Worm (Caenorhabditis elegans) whole organism, L4/young adult: ENCODE measurements around the gene ugt-47.

ENCODE experiments used
- W03F9.2 ChIP-seq: fragments of 150-350 bp; optimal IDR thresholded peaks from 2 replicates; lab custom pipeline; 2014; ENCODE audit warnings: missing biosample characterization, missing genetic modification characterization
- dao-5 ChIP-seq: sonication (generic microtip); optimal IDR thresholded peaks from 2 replicates; lab custom pipeline; 2016; ENCODE audit warnings: missing genotype, missing genetic modification characterization, moderate library complexity, missing compliant biosample characterization
- him-1 ChIP-seq: sonication (generic microtip); optimal IDR thresholded peaks from 2 replicates; lab custom pipeline; 2016; ENCODE audit warnings: missing genotype, missing genetic modification reagents, missing genetic modification characterization, missing compliant biosample characterization

Gene ugt-47

DNA sequence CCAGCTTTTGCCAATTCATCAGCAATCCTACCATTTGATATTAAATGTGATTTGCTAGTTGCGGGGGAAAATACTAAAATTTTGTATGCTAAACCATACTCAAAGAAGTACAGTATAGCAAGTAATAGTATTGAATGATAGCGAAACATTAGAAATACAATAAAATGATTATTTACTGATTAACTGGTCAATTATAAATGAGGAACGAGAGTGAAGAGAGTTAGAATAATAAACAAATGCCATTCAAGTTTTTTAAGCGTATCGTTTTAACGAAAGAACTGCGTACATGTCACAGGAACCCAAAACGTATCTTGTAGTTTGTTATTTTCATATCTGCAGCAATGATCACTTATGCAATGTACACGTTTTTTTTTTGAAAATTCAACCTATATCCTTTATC is at the start of gene ugt-47:
ugt-47 (minus strand) TSS at position 169 of the 400 bp plus-strand sequence.
- no peak for TF ChIP-seq W03F9.2
- TF ChIP-seq dao-5 (tag; lab: Kevin White, UChicago), result no peak
- no peak for TF ChIP-seq him-1 (tag; lab: Kevin White, UChicago)

ce11 chrV:10146787-10147186 is 48.4 kb upstream of the ugt-47 start:
- TF ChIP-seq dao-5 (tag; lab: Kevin White, UChicago), result no peak
- no peak for TF ChIP-seq him-1 (tag; lab: Kevin White, UChicago)
- no peak for TF ChIP-seq W03F9.2

- TF ChIP-seq dao-5 (tag; lab: Kevin White, UChicago) (no peak), him-1 (tag; lab: Kevin White, UChicago) (no peak), W03F9.2 (no peak)
Observed at ce11 chrV:10145653-10146052, 47.3 kb upstream of the ugt-47 start, which contains the start of gene C51E3.9. TSS of gene C51E3.9 (plus strand) at chrV:10145953.

DNA sequence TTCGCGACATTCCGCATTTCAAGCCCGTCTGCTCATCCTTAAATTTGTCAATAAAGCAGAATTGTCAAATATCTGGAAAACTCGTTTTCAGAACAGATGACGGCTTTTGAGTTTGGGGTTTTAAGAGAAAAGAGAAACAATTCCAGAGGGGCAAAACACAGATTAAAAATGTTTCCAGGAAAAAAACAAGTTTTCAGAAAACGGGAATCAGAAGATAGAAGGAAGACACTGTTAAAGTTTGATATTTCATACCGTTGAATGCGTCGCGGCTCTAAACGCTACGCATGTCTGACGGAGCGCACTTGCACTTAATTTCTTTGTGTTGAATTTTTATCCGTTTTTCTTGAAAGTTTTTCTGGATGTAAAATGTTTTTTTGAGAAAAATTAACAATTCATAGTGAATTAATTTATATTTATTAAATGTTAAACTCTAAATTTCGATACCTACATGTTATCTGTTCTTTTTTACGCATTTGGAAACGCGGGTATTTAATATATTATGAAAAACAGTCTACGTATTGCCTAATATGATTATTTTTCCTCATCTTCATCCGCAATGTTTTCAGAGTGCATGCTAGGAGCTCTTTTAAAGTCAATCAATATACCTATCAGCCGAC is 35.8 kb upstream of the ugt-47 start, which contains the start of the genes C08B6.18, wdr-20 and C08B6.8:
C08B6.18 (minus strand) TSS at position 51 of the 617 bp plus-strand sequence.
wdr-20 (minus strand) TSS at position 82 of the 617 bp plus-strand sequence.
C08B6.8 (plus strand) TSS at position 567 of the 617 bp plus-strand sequence.
- TF ChIP-seq dao-5 (tag; lab: Kevin White, UChicago) (no peak), him-1 (tag; lab: Kevin White, UChicago) (no peak), W03F9.2 (no peak)

ce11 chrV:10133277-10133676 is 34.9 kb upstream of the ugt-47 start:
- TF ChIP-seq him-1 (tag; lab: Kevin White, UChicago), result no peak
- TF ChIP-seq dao-5 (tag; lab: Kevin White, UChicago), result no peak
- TF ChIP-seq W03F9.2, result no peak

DNA sequence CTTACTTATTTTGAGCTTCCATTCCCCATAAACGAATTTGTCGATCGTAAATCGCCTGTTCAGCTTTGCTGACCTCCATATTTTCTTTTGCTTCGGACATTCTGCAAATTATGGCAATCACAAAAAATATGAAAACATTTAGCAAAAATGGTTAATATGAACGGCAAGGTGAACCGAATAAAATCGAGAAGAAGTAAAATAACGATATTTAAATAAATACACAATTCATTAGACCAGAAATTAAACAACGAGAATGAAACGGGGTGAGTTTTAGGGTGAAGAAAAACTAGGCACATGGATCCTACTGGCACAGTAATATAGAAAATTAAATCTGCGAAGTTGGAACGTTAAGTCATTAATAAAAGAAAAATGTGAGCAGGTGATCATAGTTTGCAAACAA is 31.8 kb upstream of the ugt-47 start, which contains the start of gene aos-1:
aos-1 (minus strand) TSS at position 101 of the 400 bp plus-strand sequence.
- TF ChIP-seq W03F9.2, result no peak
- TF ChIP-seq him-1 (tag; lab: Kevin White, UChicago), result no peak

- TF ChIP-seq him-1 (tag; lab: Kevin White, UChicago) (no peak), dao-5 (tag; lab: Kevin White, UChicago) (no peak), W03F9.2 (no peak)
Observed at ce11 chrV:10124799-10125548, 26.6 kb upstream of the ugt-47 start, which contains the start of gene C08B6.10. TSS of gene C08B6.10 (plus strand) at chrV:10125498.

ce11 chrV:10123324-10123723 is 24.9 kb upstream of the ugt-47 start, which contains the start of gene C08B6.6:
TSS of gene C08B6.6 (plus strand) at chrV:10123624.
- TF ChIP-seq W03F9.2, result no peak

DNA sequence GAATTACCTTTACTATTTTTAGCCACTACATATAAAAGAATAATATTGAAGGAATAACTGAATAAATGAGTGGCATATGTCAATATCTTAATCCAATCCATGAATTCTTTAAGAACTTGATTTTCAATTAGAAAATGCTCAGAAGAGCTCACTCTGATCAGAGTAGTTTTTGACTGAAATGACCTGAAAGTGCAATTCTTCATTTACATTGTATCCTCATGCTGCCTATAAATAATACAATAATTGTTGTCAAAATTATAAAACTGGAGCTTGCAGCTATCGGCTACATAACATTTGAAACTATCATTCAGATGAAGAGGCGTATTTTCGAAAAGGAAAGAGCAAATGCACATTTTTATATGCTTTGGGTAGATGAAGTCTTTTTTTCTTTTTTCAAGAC is 24.3 kb upstream of the ugt-47 start, which contains the start of gene srxa-19:
srxa-19 (minus strand) TSS at position 101 of the 400 bp plus-strand sequence.
- TF ChIP-seq W03F9.2 (no peak), him-1 (tag; lab: Kevin White, UChicago) (no peak), dao-5 (tag; lab: Kevin White, UChicago) (no peak)

DNA sequence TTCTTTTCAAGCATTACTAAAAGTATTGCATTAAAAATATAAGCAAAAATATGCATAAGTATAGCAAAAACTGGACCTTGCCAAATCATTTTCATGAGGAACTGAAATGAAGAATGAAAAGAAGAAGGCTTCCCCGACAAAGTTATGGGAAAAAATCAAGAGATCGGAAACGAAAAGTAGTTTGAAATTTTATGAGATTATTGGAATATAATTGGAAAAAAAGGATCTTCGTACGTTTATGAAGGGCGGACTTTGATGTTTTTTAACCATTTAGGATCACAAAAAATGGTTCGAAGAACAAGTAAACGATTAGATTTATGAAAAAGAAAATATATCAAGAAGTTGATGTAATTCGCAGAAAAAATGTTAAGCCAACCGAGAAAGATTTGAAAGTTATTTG is 22.5 kb upstream of the ugt-47 start, which contains the start of gene srxa-18:
srxa-18 (minus strand) TSS at position 100 of the 400 bp plus-strand sequence.
- no peak for TF ChIP-seq W03F9.2

DNA sequence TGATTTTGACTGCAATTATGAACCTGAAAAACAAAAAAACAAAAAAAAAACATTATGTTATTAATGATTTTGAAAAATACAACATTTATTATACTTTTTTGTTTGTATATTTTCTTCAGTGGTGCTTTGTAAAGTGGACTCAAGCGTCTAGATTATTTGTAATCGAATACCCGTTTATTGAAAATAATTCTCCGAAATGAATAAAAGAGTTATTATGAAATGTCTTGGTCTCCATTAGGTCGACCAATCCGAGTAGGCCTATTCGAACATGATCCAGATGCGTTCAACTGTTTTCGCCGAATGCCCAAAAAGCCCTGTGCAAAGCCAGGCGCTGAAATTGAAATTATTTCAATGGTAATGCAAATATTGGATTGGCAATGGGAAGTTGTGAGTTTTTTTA is 19.1 kb upstream of the ugt-47 start, which contains the start of gene C08B6.5:
C08B6.5 (plus strand) TSS at position 301 of the 400 bp plus-strand sequence.
- TF ChIP-seq W03F9.2 (no peak), him-1 (tag; lab: Kevin White, UChicago) (no peak), dao-5 (tag; lab: Kevin White, UChicago) (no peak)

- no peak for TF ChIP-seq dao-5 (tag; lab: Kevin White, UChicago)
- TF ChIP-seq W03F9.2, result no peak
- no peak for TF ChIP-seq him-1 (tag; lab: Kevin White, UChicago)
Observed at ce11 chrV:10114329-10114728, 15.9 kb upstream of the ugt-47 start, which contains the start of gene cht-5. TSS of gene cht-5 (plus strand) at chrV:10114629.

DNA sequence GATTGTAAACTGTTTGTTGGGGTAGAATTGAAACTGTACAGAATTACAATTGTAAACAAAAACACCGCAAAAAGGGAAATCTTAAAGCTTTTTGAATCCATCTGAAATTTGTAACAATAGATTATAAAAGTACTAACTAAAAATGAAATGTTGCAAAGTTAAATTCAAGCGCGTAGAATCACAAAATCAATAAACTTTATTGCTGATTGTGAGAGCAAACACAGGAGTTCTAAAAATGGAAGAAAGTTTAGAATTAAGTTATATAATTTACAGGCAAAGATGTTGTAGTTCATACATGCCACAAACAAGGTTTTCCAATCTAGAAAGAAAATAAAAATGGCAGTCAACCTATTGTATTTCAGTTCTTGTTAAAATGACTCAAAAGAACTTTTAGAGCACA is 13.8 kb upstream of the ugt-47 start, which contains the start of gene C08B6.3:
C08B6.3 (minus strand) TSS at position 101 of the 400 bp plus-strand sequence.
- TF ChIP-seq dao-5 (tag; lab: Kevin White, UChicago), result no peak
- TF ChIP-seq him-1 (tag; lab: Kevin White, UChicago), result no peak
- TF ChIP-seq W03F9.2, result no peak

DNA sequence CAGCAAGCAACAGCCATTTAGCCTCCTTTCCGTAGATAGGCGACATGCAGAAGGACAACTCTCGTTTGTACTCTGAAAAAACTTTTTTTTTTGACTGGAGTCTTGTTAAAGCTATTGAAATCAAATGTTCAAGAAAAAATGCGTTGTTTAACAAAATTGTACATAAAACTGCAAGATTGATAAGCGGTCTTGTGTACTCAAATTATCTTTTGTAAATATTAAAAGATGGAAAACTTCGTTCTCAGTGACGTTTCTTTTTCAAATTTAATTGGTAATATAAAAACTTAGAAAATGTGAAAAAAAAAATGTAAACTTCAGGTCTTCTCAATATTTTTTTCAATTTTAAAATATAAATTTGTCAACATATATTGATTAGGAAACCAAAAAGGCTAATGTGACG is 12.7 kb upstream of the ugt-47 start:
- no peak for TF ChIP-seq dao-5 (tag; lab: Kevin White, UChicago)
- TF ChIP-seq W03F9.2, result no peak
- TF ChIP-seq him-1 (tag; lab: Kevin White, UChicago), result no peak
